Worm (Caenorhabditis elegans) whole organism, L2 larva: ENCODE results near the gene F14F7.5.

Experiments
- R02D3.7 ChIP-seq: fragments of 150-350 bp; optimal IDR thresholded peaks from 2 replicates; lab custom pipeline; 2014; ENCODE audit warnings: missing biosample characterization, missing genetic modification characterization
- alr-1 ChIP-seq: fragments of 150-350 bp; optimal IDR thresholded peaks from 2 replicates; lab custom pipeline; 2014; ENCODE audit warnings: missing biosample characterization, missing genetic modification characterization
- elt-1 ChIP-seq: fragments of 150-350 bp; optimal IDR thresholded peaks from 2 replicates; lab custom pipeline; 2014; ENCODE audit warnings: missing biosample characterization, missing genetic modification characterization
- elt-3 ChIP-seq: sonication (generic microtip); optimal IDR thresholded peaks from 2 replicates; lab custom pipeline; 2017; ENCODE audit warnings: missing biosample characterization, missing genetic modification characterization
- lin-13 ChIP-seq: fragments of 150-350 bp; optimal IDR thresholded peaks from 2 replicates; lab custom pipeline; 2014; ENCODE audit warnings: missing biosample characterization, missing genetic modification reagents, missing genetic modification characterization
- lin-39 ChIP-seq: fragments of 150-350 bp; optimal IDR thresholded peaks from 2 replicates; lab custom pipeline; 2014; ENCODE audit warnings: missing biosample characterization, missing genetic modification reagents, missing genetic modification characterization
- nhr-10 ChIP-seq: sonication (generic microtip); optimal IDR thresholded peaks from 2 replicates; lab custom pipeline; 2017; ENCODE audit warnings: missing biosample characterization, missing genetic modification characterization
- nhr-11 ChIP-seq: fragments of 150-350 bp; optimal IDR thresholded peaks from 2 replicates; lab custom pipeline; 2014; ENCODE audit warnings: missing biosample characterization, missing genetic modification characterization
- nhr-25 ChIP-seq: fragments of 150-350 bp; sonication (generic microtip); optimal IDR thresholded peaks from 3 replicates; lab custom pipeline; 2014; ENCODE audit warnings: missing biosample characterization, missing genetic modification characterization
- unc-39 ChIP-seq: fragments of 150-350 bp; optimal IDR thresholded peaks from 2 replicates; lab custom pipeline; 2014; ENCODE audit warnings: missing biosample characterization, missing genetic modification characterization
- zag-1 ChIP-seq: fragments of 150-350 bp; optimal IDR thresholded peaks from 2 replicates; lab custom pipeline; 2014; ENCODE audit warnings: missing biosample characterization, missing genetic modification characterization
- ztf-11 ChIP-seq: sonication (generic microtip); optimal IDR thresholded peaks from 2 replicates; lab custom pipeline; 2017; ENCODE audit warnings: missing biosample characterization, missing genetic modification characterization

- TF ChIP-seq nhr-10 (tag; lab: Kevin White, UChicago) (no peak), R02D3.7 (tag; lab: Kevin White, UChicago) (no peak), nhr-25 (tag; lab: Kevin White, UChicago) (no peak), elt-1 (no peak), unc-39 (no peak), nhr-11 (no peak), zag-1 (no peak), alr-1 (tag; lab: Kevin White, UChicago) (no peak), ztf-11 (tag; lab: Kevin White, UChicago) (no peak), elt-3 (tag; lab: Kevin White, UChicago) (no peak), lin-13 (no peak), lin-39 (tag; lab: Kevin White, UChicago) (no peak)
These were observed 1.2 kb upstream of the F14F7.5 start, which contains the start of gene F14F7.7 for ce11 chrIII:13030551-13030950.
